Fruit fly (Drosophila melanogaster) whole organism, embryonic: ENCODE measurements around the gene CG15894.
A peak's percentile ranks its signal among the peaks of the same experiment; 100 is the strongest.

Experiments used
- Atf6 ChIP-seq: fragments of 200-800 bp; sonication (Bioruptor generic); IDR thresholded peaks from 2 replicates; pipeline ENCODE4 v1.3.6; 2022; ENCODE audit warnings: missing biosample characterization, missing genetic modification characterization
- Awh ChIP-seq: fragments of 200-800 bp; sonication (Bioruptor generic); IDR thresholded peaks from 2 replicates; pipeline ENCODE4, ENCODE4 v1.3.6; 2022; ENCODE audit warnings: missing biosample characterization, missing genetic modification characterization
- CG10431 ChIP-seq: fragments of 200-800 bp; sonication (Bioruptor generic); optimal IDR thresholded peaks from 3 replicates; lab custom pipeline; 2018; ENCODE audit warnings: missing biosample characterization, mild to moderate bottlenecking, missing genetic modification characterization
- CG10543 ChIP-seq: fragments of 200-800 bp; sonication (Bioruptor generic); optimal IDR thresholded peaks from 3 replicates; lab custom pipeline; 2017; ENCODE audit warnings: missing biosample characterization, mild to moderate bottlenecking, missing genetic modification characterization, moderate library complexity
- CG11093 ChIP-seq: fragments of 200-800 bp; sonication (Bioruptor generic); IDR thresholded peaks from 3 replicates; pipeline ENCODE4 v1.3.6; 2022; ENCODE audit warnings: missing biosample characterization, missing genetic modification characterization
- CG11456 ChIP-seq: fragments of 200-800 bp; sonication (Bioruptor generic); IDR thresholded peaks from 3 replicates; pipeline ENCODE4 v1.3.6; 2022; ENCODE audit warnings: missing biosample characterization, missing genetic modification characterization
- CG12659 ChIP-seq: fragments of 200-800 bp; sonication (Bioruptor generic); optimal IDR thresholded peaks from 3 replicates; lab custom pipeline; 2017; ENCODE audit warnings: mild to moderate bottlenecking, missing biosample characterization, missing genetic modification reagents, missing genetic modification characterization
- CG13775 ChIP-seq: fragments of 200-800 bp; sonication (Bioruptor generic); optimal IDR thresholded peaks from 3 replicates; lab custom pipeline; 2017; ENCODE audit warnings: missing biosample characterization, mild to moderate bottlenecking, missing genetic modification characterization
- CG1602 ChIP-seq: fragments of 200-800 bp; sonication (Bioruptor generic); optimal IDR thresholded peaks from 3 replicates; lab custom pipeline; 2016; ENCODE audit warnings: missing biosample characterization, missing genetic modification characterization
- CG3838 ChIP-seq: fragments of 200-800 bp; sonication (Bioruptor generic); optimal IDR thresholded peaks from 3 replicates; lab custom pipeline; 2016; ENCODE audit warnings: missing biosample characterization, missing genetic modification characterization
- CG3995 ChIP-seq: fragments of 200-800 bp; sonication (Bioruptor generic); optimal IDR thresholded peaks from 3 replicates; lab custom pipeline; 2016; ENCODE audit warnings: missing biosample characterization, missing genetic modification characterization
- CG4282 ChIP-seq: fragments of 200-800 bp; sonication (Bioruptor generic); optimal IDR thresholded peaks from 2 replicates; lab custom pipeline; 2016; ENCODE audit warnings: missing biosample characterization, missing genetic modification characterization
- CG7271 ChIP-seq: fragments of 200-800 bp; sonication (Bioruptor generic); optimal IDR thresholded peaks from 2 replicates; lab custom pipeline; 2018; ENCODE audit warnings: missing biosample characterization, mild to moderate bottlenecking, missing genetic modification characterization, moderate library complexity
- CG9797 ChIP-seq: fragments of 200-800 bp; sonication (Bioruptor generic); optimal IDR thresholded peaks from 3 replicates; lab custom pipeline; 2018; ENCODE audit warnings: missing biosample characterization, mild to moderate bottlenecking, missing genetic modification characterization
- Dfd ChIP-seq, 2 experiments: fragments of >200 bp; optimal IDR thresholded peaks; 2 replicates each; lab custom pipeline; 2017; ENCODE audit warnings: missing biosample characterization in 2 of 2, missing genetic modification characterization in 2 of 2
- Doc3 ChIP-seq: fragments of 200-800 bp; sonication (Bioruptor generic); IDR thresholded peaks from 3 replicates; pipeline ENCODE4 v1.3.6; 2022; ENCODE audit warnings: missing biosample characterization, missing genetic modification characterization; ENCODE audit not compliant: partially characterized antibody
- Dp ChIP-seq: fragments of 200-800 bp; sonication (Bioruptor generic); optimal IDR thresholded peaks from 2 replicates; lab custom pipeline; 2018; ENCODE audit warnings: missing biosample characterization, mild to moderate bottlenecking, missing genetic modification characterization, moderate library complexity
- HLH3B ChIP-seq: fragments of 200-800 bp; sonication (Bioruptor generic); IDR thresholded peaks from 2 replicates; pipeline ENCODE4 v1.3.6; 2022; ENCODE audit warnings: missing biosample characterization, missing genetic modification characterization
- HLHmδ ChIP-seq: fragments of 200-800 bp; sonication (Bioruptor generic); optimal IDR thresholded peaks from 2 replicates; lab custom pipeline; 2018; ENCODE audit warnings: missing biosample characterization, mild to moderate bottlenecking, missing genetic modification characterization, moderate library complexity
- Lhr ChIP-seq: fragments of 200-800 bp; sonication (Bioruptor generic); optimal IDR thresholded peaks from 3 replicates; lab custom pipeline; 2017; ENCODE audit warnings: mild to moderate bottlenecking, missing biosample characterization, missing genetic modification reagents, missing genetic modification characterization
- Myb ChIP-seq: fragments of 200-800 bp; sonication (Bioruptor generic); optimal IDR thresholded peaks from 2 replicates; lab custom pipeline; 2016; ENCODE audit warnings: missing biosample characterization, missing genetic modification characterization
- NC2β ChIP-seq: fragments of 200-800 bp; sonication (Bioruptor generic); optimal IDR thresholded peaks from 2 replicates; lab custom pipeline; 2016; ENCODE audit warnings: missing biosample characterization, missing genetic modification characterization
- Sry-β ChIP-seq: fragments of 200-800 bp; sonication (Bioruptor generic); optimal IDR thresholded peaks from 2 replicates; lab custom pipeline; 2018; ENCODE audit warnings: missing biosample characterization, mild to moderate bottlenecking, missing genetic modification characterization, moderate library complexity
- YL-1 ChIP-seq: fragments of 200-800 bp; sonication (Bioruptor generic); optimal IDR thresholded peaks from 3 replicates; lab custom pipeline; 2017; ENCODE audit warnings: missing biosample characterization, mild to moderate bottlenecking, missing genetic modification characterization
- ara ChIP-seq: fragments of 200-800 bp; sonication (Bioruptor generic); IDR thresholded peaks from 2 replicates; pipeline ENCODE4 v1.3.6; 2022; ENCODE audit warnings: missing biosample characterization, missing genetic modification characterization
- bsh ChIP-seq, 2 experiments: fragments of 200-800 bp; sonication (Bioruptor generic); optimal IDR thresholded peaks; 2 replicates each; lab custom pipeline; 2017 to 2018; ENCODE audit warnings: mild to moderate bottlenecking in 2 of 2, missing biosample characterization in 2 of 2, missing genetic modification characterization in 2 of 2, moderate library complexity in 1 of 2
- danr ChIP-seq: fragments of 200-800 bp; sonication (Bioruptor generic); IDR thresholded peaks from 2 replicates; pipeline ENCODE4 v1.3.6; 2022; ENCODE audit warnings: missing biosample characterization, missing genetic modification characterization
- dati ChIP-seq: fragments of 200-800 bp; sonication (Bioruptor generic); IDR thresholded peaks from 2 replicates; pipeline ENCODE4 v1.3.6; 2022; ENCODE audit warnings: missing biosample characterization, missing genetic modification characterization
- dysf ChIP-seq: fragments of 200-800 bp; sonication (Bioruptor generic); IDR thresholded peaks from 3 replicates; pipeline ENCODE4 v1.3.6; 2022; ENCODE audit warnings: missing biosample characterization, missing genetic modification characterization
- ems ChIP-seq: fragments of 200-800 bp; sonication (Bioruptor generic); optimal IDR thresholded peaks from 3 replicates; lab custom pipeline; 2016; ENCODE audit warnings: missing biosample characterization, missing genetic modification characterization
- esg ChIP-seq: fragments of 200-800 bp; sonication (Bioruptor generic); conservative IDR thresholded peaks from 2 replicates; pipeline ENCODE4 v1.3.6; 2022; ENCODE audit warnings: missing biosample characterization, missing genetic modification characterization
- gfzf ChIP-seq: fragments of 200-800 bp; sonication (Bioruptor generic); optimal IDR thresholded peaks from 2 replicates; lab custom pipeline; 2016; ENCODE audit warnings: missing biosample characterization, mild to moderate bottlenecking, missing genetic modification characterization, moderate library complexity
- her ChIP-seq: fragments of 200-800 bp; sonication (Bioruptor generic); optimal IDR thresholded peaks from 2 replicates; lab custom pipeline; 2016; ENCODE audit warnings: missing biosample characterization, missing genetic modification characterization
- insv ChIP-seq, 2 experiments: fragments of 200-800 bp; sonication (Bioruptor generic); optimal IDR thresholded peaks; 3 replicates each; lab custom pipeline; 2016 to 2018; ENCODE audit warnings: missing biosample characterization in 2 of 2, missing genetic modification characterization in 2 of 2
- oc ChIP-seq: fragments of 200-800 bp; sonication (Bioruptor generic); optimal IDR thresholded peaks from 2 replicates; lab custom pipeline; 2018; ENCODE audit warnings: missing biosample characterization, mild to moderate bottlenecking, missing genetic modification characterization, moderate library complexity
- onecut ChIP-seq: fragments of 200-800 bp; sonication (Bioruptor generic); IDR thresholded peaks from 2 replicates; pipeline ENCODE4 v1.3.6; 2022; ENCODE audit warnings: missing biosample characterization, missing genetic modification characterization
- p53 ChIP-seq: fragments of 200-800 bp; sonication (Bioruptor generic); optimal IDR thresholded peaks from 2 replicates; lab custom pipeline; 2016; ENCODE audit warnings: missing biosample characterization, missing genetic modification characterization
- pan ChIP-seq, 4 experiments: fragments of >200 bp in 3 of 4; fragments of 200-800 bp in 1 of 4; sonication (Bioruptor generic) in 1 of 4; optimal IDR thresholded peaks in 3 of 4; IDR thresholded peaks in 1 of 4; 2 replicates each; pipeline versions ENCODE4 v1.3.6 to Lab custom; 2017 to 2022; ENCODE audit warnings: missing biosample characterization in 2 of 4, missing genetic modification characterization in 2 of 4, mixed read lengths in 1 of 4
- prd ChIP-seq, 3 experiments: fragments of >200 bp in 2 of 3; fragments of 200-800 bp in 1 of 3; sonication (Bioruptor generic) in 1 of 3; optimal IDR thresholded peaks in 2 of 3; IDR thresholded peaks in 1 of 3; 2 replicates in 2 of 3; 3 replicates in 1 of 3; pipeline versions ENCODE4 v1.3.6 to Lab custom; 2017 to 2022; ENCODE audit warnings: missing biosample characterization in 1 of 3, missing genetic modification characterization in 1 of 3
- pzg ChIP-seq: fragments of 200-800 bp; sonication (Bioruptor generic); optimal IDR thresholded peaks from 3 replicates; lab custom pipeline; 2018; ENCODE audit warnings: missing biosample characterization, mild to moderate bottlenecking, missing genetic modification characterization, moderate library complexity
- sna ChIP-seq: fragments of 200-800 bp; sonication (Bioruptor generic); IDR thresholded peaks from 2 replicates; pipeline ENCODE4 v1.3.6; 2022; ENCODE audit warnings: missing biosample characterization, missing genetic modification characterization; ENCODE audit not compliant: partially characterized antibody
- sqz ChIP-seq: fragments of 200-800 bp; sonication (Bioruptor generic); optimal IDR thresholded peaks from 3 replicates; lab custom pipeline; 2018; ENCODE audit warnings: missing biosample characterization, mild to moderate bottlenecking, missing genetic modification characterization
- stwl ChIP-seq: fragments of 200-800 bp; sonication (Bioruptor generic); optimal IDR thresholded peaks from 3 replicates; lab custom pipeline; 2018; ENCODE audit warnings: missing biosample characterization, mild to moderate bottlenecking, missing genetic modification characterization, moderate library complexity
- wek ChIP-seq: fragments of 200-800 bp; sonication (Bioruptor generic); optimal IDR thresholded peaks from 3 replicates; lab custom pipeline; 2018; ENCODE audit warnings: missing biosample characterization, mild to moderate bottlenecking, missing genetic modification characterization, moderate library complexity
- zfh1 ChIP-seq: fragments of 200-800 bp; sonication (Bioruptor generic); IDR thresholded peaks from 3 replicates; pipeline ENCODE4 v1.3.6; 2022; ENCODE audit warnings: missing biosample characterization, missing genetic modification characterization

Gene CG15894

dm6 chrX:6350213-6350679 is 41.2 kb downstream of the CG15894 start, which contains the start of the genes ND-B16.6 and kdn (continued):
- peak; percentile 53 for TF ChIP-seq pzg (GFP tag; lab: Kevin White, UChicago)
- peak; percentile 20 for TF ChIP-seq Dp
- peak; percentile 7 for TF ChIP-seq stwl
- no peak for TF ChIP-seq CG4282 (GFP tag; lab: Kevin White, UChicago)
- TF ChIP-seq her (GFP tag; lab: Kevin White, UChicago) = no peak
- peak; percentile 50 for TF ChIP-seq CG9797 (GFP tag; lab: Kevin White, UChicago)
- peak; percentile 95 for TF ChIP-seq CG3995 (GFP tag; lab: Kevin White, UChicago)
- peak; percentile 64 for TF ChIP-seq gfzf (GFP tag; lab: Kevin White, UChicago)
- no peak for TF ChIP-seq ems (GFP tag; lab: Kevin White, UChicago)
- TF ChIP-seq CG7271 = no peak
- TF ChIP-seq CG12659 (GFP tag; lab: Kevin White, UChicago) = peak; percentile 22
- TF ChIP-seq Lhr (GFP tag; lab: Kevin White, UChicago) = no peak
- peak; percentile 66 for TF ChIP-seq YL-1
- TF ChIP-seq, all 482 proteins: peak for 23

dm6 chrX:6351917-6352768 is 43.1 kb downstream of the CG15894 start:
- TF ChIP-seq CG11456 (GFP tag; lab: Robert Waterston, UW) (no peak), ara (GFP tag; lab: Robert Waterston, UW) (no peak), gfzf (GFP tag; lab: Kevin White, UChicago) (peak; percentile 90), Sry-β (GFP tag; lab: Kevin White, UChicago) (no peak), dysf (GFP tag; lab: Robert Waterston, UW) (0 out of 3 replicates have a peak, but pooled peaks have one; percentile 20), danr (GFP tag; lab: Robert Waterston, UW) (no peak), sqz (GFP tag; lab: Kevin White, UChicago) (peak; percentile 62), YL-1 (peak; percentile 32), prd (optimal IDR thresholded peaks at IDR 0.05; lab: Kevin White, UChicago) (no peak), prd (GFP tag; IDR thresholded peaks at IDR 0.05; lab: Robert Waterston, UW) (no peak), Doc3 (no peak), CG1602 (GFP tag; lab: Kevin White, UChicago) (no peak), NC2β (GFP tag; lab: Kevin White, UChicago) (peak; percentile 25), Dfd (GFP tag; optimal IDR thresholded peaks at IDR 0.05; lab: Kevin White, UChicago) (no peak), CG11093 (GFP tag; lab: Robert Waterston, UW) (no peak), CG10431 (GFP tag; lab: Kevin White, UChicago) (peak; percentile 32), zfh1 (GFP tag; lab: Robert Waterston, UW) (0 out of 3 replicates have a peak, but pooled peaks have one; percentile 24), onecut (GFP tag; lab: Robert Waterston, UW) (0 out of 2 replicates have a peak, but pooled peaks have one; percentile 24), dati (GFP tag; lab: Robert Waterston, UW) (no peak), wek (GFP tag; lab: Kevin White, UChicago) (peak; percentile 12), Myb (peak; percentile 75), p53 (GFP tag; lab: Kevin White, UChicago) (no peak), pan (optimal IDR thresholded peaks at IDR 0.05; lab: Kevin White, UChicago) (no peak), pan (GFP tag; optimal IDR thresholded peaks at IDR 0.05 in 1 of 2, IDR thresholded peaks at IDR 0.05 in 1 of 2) (peak in 1 of 2 experiments; percentile 27), CG13775 (GFP tag; lab: Kevin White, UChicago) (peak; percentile 24), CG10543 (GFP tag; lab: Kevin White, UChicago) (peak; percentile 63), HLH3B (GFP tag; lab: Robert Waterston, UW) (0 out of 2 replicates have a peak, but pooled peaks have one; percentile 14), sna (no peak), esg (GFP tag; lab: Robert Waterston, UW) (no peak), insv (GFP tag; optimal IDR thresholded peaks at IDR 0.05; lab: Kevin White, UChicago) (peak in 1 of 2 experiments; percentile 14), HLHmδ (GFP tag; lab: Kevin White, UChicago) (peak; percentile 88), oc (tag; lab: Kevin White, UChicago) (peak; percentile 2), CG3838 (GFP tag; lab: Kevin White, UChicago) (no peak), Atf6 (no peak; the same call in 1 of the 2 replicates), bsh (GFP tag; optimal IDR thresholded peaks at IDR 0.05; lab: Kevin White, UChicago) (peak in 1 of 2 experiments; percentile 12), Awh (GFP tag; lab: Robert Waterston, UW) (0 out of 2 replicates have a peak, but pooled peaks have one; percentile 17)
